Worm (Caenorhabditis elegans) whole organism, midembryonic: Measurements from ENCODE around the gene F44E2.4.
A peak's percentile ranks its signal among the peaks of the same experiment; 100 is the strongest.

ENCODE experiments used
- T22C8.4 ChIP-seq: fragments of 200-800 bp; sonication (Bioruptor generic); IDR thresholded peaks from 2 replicates; pipeline ENCODE4 v1.3.6; 2022; ENCODE audit warnings: missing genetic modification characterization, missing compliant biosample characterization
- cog-1 ChIP-seq: sonication (generic microtip); optimal IDR thresholded peaks from 2 replicates; lab custom pipeline; 2016; ENCODE audit warnings: missing genetic modification characterization, missing compliant biosample characterization
- flt-1 ChIP-seq: fragments of 200-800 bp; sonication (Bioruptor generic); IDR thresholded peaks from 2 replicates; pipeline ENCODE4 v1.3.6; 2022; ENCODE audit warnings: missing genetic modification characterization, missing compliant biosample characterization
- klf-2 ChIP-seq: fragments of 200-800 bp; sonication (Bioruptor generic); conservative IDR thresholded peaks from 2 replicates; pipeline ENCODE4 v1.3.6; 2022; ENCODE audit warnings: missing genetic modification reagents, missing genetic modification characterization, missing compliant biosample characterization
- med-1 ChIP-seq: sonication (generic microtip); optimal IDR thresholded peaks from 2 replicates; lab custom pipeline; 2017; ENCODE audit warnings: missing genetic modification characterization, mild to moderate bottlenecking, missing compliant biosample characterization, antibody characterized with exemption, missing genetic modification reagents; ENCODE audit not compliant: insufficient read depth
- ref-1 ChIP-seq: fragments of 200-800 bp; sonication (Bioruptor generic); conservative IDR thresholded peaks from 2 replicates; pipeline ENCODE4 v1.3.6; 2022; ENCODE audit warnings: missing genetic modification reagents, missing genetic modification characterization, missing compliant biosample characterization
- tab-1 ChIP-seq: fragments of 200-800 bp; sonication (Bioruptor generic); IDR thresholded peaks from 2 replicates; pipeline ENCODE4 v1.3.6; 2022; ENCODE audit warnings: missing genetic modification characterization, missing compliant biosample characterization
- ztf-23 ChIP-seq: fragments of 200-800 bp; sonication (Bioruptor generic); IDR thresholded peaks from 2 replicates; pipeline ENCODE4 v1.3.6; 2022; ENCODE audit warnings: missing genetic modification reagents, missing genetic modification characterization, missing compliant biosample characterization
- ztf-29 ChIP-seq: fragments of 200-800 bp; sonication (Bioruptor generic); IDR thresholded peaks from 2 replicates; pipeline ENCODE4 v1.3.6; 2022; ENCODE audit warnings: missing genetic modification reagents, missing genetic modification characterization, missing compliant biosample characterization

Gene F44E2.4

ce11 chrIII:8800796-8801083, 37.5 kb downstream of the F44E2.4 start:
- TF ChIP-seq flt-1 (GFP tag; lab: Robert Waterston, UW) (no peak), med-1 (GFP tag; lab: Kevin White, UChicago) (no peak), ref-1 (GFP tag; lab: Robert Waterston, UW) (no peak), T22C8.4 (GFP tag; lab: Robert Waterston, UW) (no peak), ztf-23 (GFP tag; lab: Robert Waterston, UW) (no peak), klf-2 (no peak), cog-1 (tag; lab: Kevin White, UChicago) (no peak), ztf-29 (GFP tag; lab: Robert Waterston, UW) (no peak), tab-1 (no peak)

DNA sequence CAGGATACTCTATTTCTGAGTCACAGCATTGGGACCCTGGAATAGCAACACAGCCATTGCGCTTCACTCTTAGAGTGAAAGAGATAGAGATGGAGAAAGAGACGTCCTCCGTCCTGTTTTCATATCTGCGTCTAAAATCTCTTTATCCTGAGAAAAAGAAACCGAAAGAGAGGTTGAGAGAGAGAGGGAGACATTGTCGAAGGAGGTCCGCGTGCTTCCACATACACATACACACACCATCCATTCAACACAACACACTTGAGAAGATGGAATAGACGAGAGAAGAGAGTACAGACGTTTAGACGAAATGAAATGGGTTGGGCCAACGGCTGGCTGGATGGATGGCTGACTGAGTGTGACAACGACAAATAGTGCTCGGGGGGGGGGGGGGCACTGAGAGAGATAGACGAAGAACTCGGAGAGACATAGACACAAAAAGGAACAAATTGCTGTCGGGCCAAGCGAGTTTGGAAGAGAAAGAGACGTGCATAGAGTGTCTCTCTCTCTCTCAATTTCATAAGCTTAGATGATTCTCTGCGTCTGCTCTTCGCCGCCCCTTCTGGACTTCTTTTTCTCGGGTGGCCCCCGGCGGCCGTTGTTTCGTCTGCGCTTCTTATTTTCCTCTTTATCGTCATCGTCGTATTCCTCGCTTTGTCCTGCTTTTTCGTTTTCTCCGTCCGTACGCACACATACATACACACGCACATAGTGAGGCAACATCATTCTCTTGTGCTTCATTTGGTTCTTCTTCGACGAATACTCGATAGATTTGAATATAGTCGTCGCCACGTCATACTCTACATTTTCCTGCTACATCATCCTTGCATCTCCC, 38.0 kb downstream of the F44E2.4 start, which contains the start of gene F54F2.6:
F54F2.6 (minus strand) TSS at position 738 of the 832 bp plus-strand sequence.
- TF ChIP-seq klf-2 = no peak
- TF ChIP-seq ref-1 (GFP tag; lab: Robert Waterston, UW) = no peak
- 0 out of 2 replicates have a peak, but pooled peaks have one; percentile 33 for TF ChIP-seq tab-1
- TF ChIP-seq cog-1 (tag; lab: Kevin White, UChicago) = peak; percentile 94
- TF ChIP-seq flt-1 (GFP tag; lab: Robert Waterston, UW) = peak; percentile 65; the same call in 1 of the 2 replicates
- no peak; the same call in 1 of the 2 replicates for TF ChIP-seq ztf-23 (GFP tag; lab: Robert Waterston, UW)
- no peak for TF ChIP-seq med-1 (GFP tag; lab: Kevin White, UChicago)
- TF ChIP-seq T22C8.4 (GFP tag; lab: Robert Waterston, UW) = no peak
- TF ChIP-seq ztf-29 (GFP tag; lab: Robert Waterston, UW) = no peak

- no peak for TF ChIP-seq cog-1 (tag; lab: Kevin White, UChicago)
- TF ChIP-seq ztf-29 (GFP tag; lab: Robert Waterston, UW) = no peak
- 0 out of 2 replicates have a peak, but pooled peaks have one; percentile 16 for TF ChIP-seq flt-1 (GFP tag; lab: Robert Waterston, UW)
- TF ChIP-seq ref-1 (GFP tag; lab: Robert Waterston, UW) = no peak
- TF ChIP-seq tab-1 = no peak
- TF ChIP-seq ztf-23 (GFP tag; lab: Robert Waterston, UW) = no peak
Measured at ce11 chrIII:8797211-8797733, 41.0 kb downstream of the F44E2.4 start.

- TF ChIP-seq ztf-29 (GFP tag; lab: Robert Waterston, UW) (no peak; the same call in 1 of the 2 replicates), ztf-23 (GFP tag; lab: Robert Waterston, UW) (no peak), cog-1 (tag; lab: Kevin White, UChicago) (peak; percentile 82), T22C8.4 (GFP tag; lab: Robert Waterston, UW) (peak; percentile 68)
Measured at ce11 chrIII:8795595-8796141, 42.6 kb downstream of the F44E2.4 start.

DNA sequence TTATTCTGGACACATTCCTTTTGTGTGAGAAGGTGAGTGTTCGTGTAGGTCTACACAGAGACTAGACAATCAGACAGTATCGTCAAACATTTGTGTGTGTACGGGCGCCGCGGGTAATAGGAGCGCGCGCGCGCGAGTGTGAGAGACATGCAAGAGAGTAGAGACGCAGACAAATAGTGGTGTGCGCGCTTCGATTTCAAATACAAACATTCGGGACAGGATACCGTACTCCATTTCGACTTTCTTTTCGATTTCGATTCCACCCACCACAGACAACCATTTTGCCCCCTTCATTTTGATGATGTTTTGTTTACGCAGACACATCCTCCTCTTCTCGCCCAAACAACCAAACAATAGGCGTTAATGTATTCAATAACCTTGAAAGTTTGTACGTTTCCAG, 43.4 kb downstream of the F44E2.4 start:
- no peak for TF ChIP-seq ztf-29 (GFP tag; lab: Robert Waterston, UW)
- TF ChIP-seq flt-1 (GFP tag; lab: Robert Waterston, UW) = peak; percentile 67; the same call in 1 of the 2 replicates
- peak; percentile 23 for TF ChIP-seq cog-1 (tag; lab: Kevin White, UChicago)
- no peak for TF ChIP-seq klf-2
- TF ChIP-seq tab-1 = no peak

- TF ChIP-seq tab-1 (no peak), ztf-29 (GFP tag; lab: Robert Waterston, UW) (no peak), med-1 (GFP tag; lab: Kevin White, UChicago) (no peak), ztf-23 (GFP tag; lab: Robert Waterston, UW) (no peak), klf-2 (no peak), cog-1 (tag; lab: Kevin White, UChicago) (no peak), ref-1 (GFP tag; lab: Robert Waterston, UW) (no peak), T22C8.4 (GFP tag; lab: Robert Waterston, UW) (no peak)
Measured at ce11 chrIII:8792251-8792650, 46.0 kb downstream of the F44E2.4 start, which contains the start of gene ztf-1. Gene ztf-1 (minus strand): TSS chrIII:8792351.

DNA sequence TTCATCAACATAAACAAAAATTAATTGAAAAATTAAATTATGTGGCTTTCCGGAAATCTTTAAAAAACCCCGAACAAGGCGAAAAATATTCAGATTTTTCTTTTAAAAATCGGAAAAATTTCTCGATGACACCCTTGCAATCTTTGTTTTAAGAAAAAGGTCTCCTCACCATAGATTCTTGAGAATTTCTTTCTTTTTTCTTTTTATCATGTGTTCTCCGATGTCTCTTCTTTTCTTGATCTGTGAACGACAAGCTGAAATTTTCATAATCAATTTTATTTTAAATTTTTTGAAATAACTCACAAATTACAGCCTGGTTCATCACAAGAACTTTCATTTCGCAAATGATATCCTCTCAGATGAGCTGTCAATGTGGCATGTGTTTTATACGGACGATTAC, 47.0 kb downstream of the F44E2.4 start, which contains the start of the genes zfp-1 and F54F2.14:
zfp-1 (plus strand) TSS at position 301 of the 400 bp plus-strand sequence.
F54F2.14 (plus strand) TSS at position 312 of the 400 bp plus-strand sequence.
- TF ChIP-seq med-1 (GFP tag; lab: Kevin White, UChicago) (no peak), flt-1 (GFP tag; lab: Robert Waterston, UW) (no peak), cog-1 (tag; lab: Kevin White, UChicago) (no peak), tab-1 (no peak), T22C8.4 (GFP tag; lab: Robert Waterston, UW) (no peak), ztf-23 (GFP tag; lab: Robert Waterston, UW) (no peak), ref-1 (GFP tag; lab: Robert Waterston, UW) (no peak), ztf-29 (GFP tag; lab: Robert Waterston, UW) (no peak), klf-2 (no peak)

- TF ChIP-seq ztf-29 (GFP tag; lab: Robert Waterston, UW) (no peak), flt-1 (GFP tag; lab: Robert Waterston, UW) (no peak), med-1 (GFP tag; lab: Kevin White, UChicago) (no peak), cog-1 (tag; lab: Kevin White, UChicago) (no peak)
Measured at ce11 chrIII:8788690-8789089, 49.5 kb downstream of the F44E2.4 start.

- TF ChIP-seq ztf-29 (GFP tag; lab: Robert Waterston, UW) = no peak
- no peak for TF ChIP-seq T22C8.4 (GFP tag; lab: Robert Waterston, UW)
- no peak for TF ChIP-seq tab-1
- no peak for TF ChIP-seq cog-1 (tag; lab: Kevin White, UChicago)
- no peak for TF ChIP-seq klf-2
- no peak for TF ChIP-seq med-1 (GFP tag; lab: Kevin White, UChicago)
- TF ChIP-seq ztf-23 (GFP tag; lab: Robert Waterston, UW) = no peak
Measured at ce11 chrIII:8786077-8786476, 52.1 kb downstream of the F44E2.4 start, which contains the start of gene K02D10.8. Gene K02D10.8 (plus strand): TSS chrIII:8786377.
